Worm (Caenorhabditis elegans) whole organism, L4 larva: ENCODE measurements around the gene F14D7.18.

Source experiments
- F10B5.3 ChIP-seq: sonication (generic microtip); optimal IDR thresholded peaks from 2 replicates; lab custom pipeline; 2016; ENCODE audit warnings: mild to moderate bottlenecking, missing genetic modification characterization, missing compliant biosample characterization
- F44E2.7 ChIP-seq: fragments of 200-800 bp; sonication (Bioruptor generic); IDR thresholded peaks from 2 replicates; pipeline ENCODE4 v2.1.2; 2022; ENCODE audit warnings: missing genetic modification characterization, missing compliant biosample characterization
- R02D3.7 ChIP-seq: fragments of 150-350 bp; sonication (generic microtip); optimal IDR thresholded peaks from 3 replicates; lab custom pipeline; 2014; ENCODE audit warnings: missing biosample characterization, missing genetic modification characterization
- ama-1 ChIP-seq: fragments of 150-350 bp; optimal IDR thresholded peaks from 2 replicates; lab custom pipeline; 2014; ENCODE audit warnings: inconsistent platforms, mixed read lengths
- lim-7 ChIP-seq: fragments of 200-800 bp; sonication (Bioruptor generic); IDR thresholded peaks from 2 replicates; pipeline ENCODE4 v1.3.6; 2022; ENCODE audit warnings: missing genetic modification characterization, missing compliant biosample characterization
- lin-13 ChIP-seq: fragments of 150-350 bp; optimal IDR thresholded peaks from 2 replicates; lab custom pipeline; 2014; ENCODE audit warnings: missing biosample characterization, missing genetic modification reagents, missing genetic modification characterization

DNA sequence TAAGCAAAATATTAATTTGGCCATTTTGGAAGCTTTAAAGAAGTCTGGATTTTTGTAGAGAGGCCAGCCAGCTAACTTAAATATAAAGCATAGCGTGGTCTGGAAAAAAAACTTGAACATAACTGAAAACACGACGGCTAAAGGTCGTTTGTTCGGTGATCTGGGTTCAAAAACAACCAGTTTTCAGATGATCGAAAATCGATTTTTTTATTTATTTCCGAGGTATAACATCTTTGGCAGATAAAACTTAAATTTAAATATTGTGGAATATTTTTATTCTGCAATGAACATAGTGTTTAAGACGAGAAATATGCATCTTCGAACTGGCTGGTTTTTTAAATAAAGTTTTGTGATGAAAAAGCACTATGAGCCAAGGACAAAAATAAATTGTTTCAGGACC, 21.9 kb downstream of the F14D7.18 start, which contains the start of gene F40G12.4:
- TF ChIP-seq ama-1 (lab: Kevin White, UChicago) (no peak), F44E2.7 (no peak), lin-13 (GFP tag; lab: Kevin White, UChicago) (no peak), R02D3.7 (tag; lab: Kevin White, UChicago) (no peak), F10B5.3 (tag; lab: Kevin White, UChicago) (no peak), lim-7 (no peak)
